Worm (Caenorhabditis elegans) whole organism, early embryonic: ENCODE data around the gene fmo-2.

Experiments used
- aly-1 ChIP-seq: sonication (generic microtip); optimal IDR thresholded peaks from 2 replicates; lab custom pipeline; 2016; ENCODE audit warnings: missing genetic modification characterization, missing compliant biosample characterization
- ama-1 ChIP-seq: fragments of 150-350 bp; optimal IDR thresholded peaks from 2 replicates; lab custom pipeline; 2014
- hnd-1 ChIP-seq: sonication (generic microtip); optimal IDR thresholded peaks from 2 replicates; lab custom pipeline; 2016; ENCODE audit warnings: missing genetic modification characterization, missing compliant biosample characterization

ce11 chrIV:10727734-10728133, 45.4 kb downstream of the fmo-2 start, which contains the start of gene ZC168.2:
- no peak for TF ChIP-seq ama-1 (lab: Kevin White, UChicago)
- no peak for TF ChIP-seq hnd-1 (tag; lab: Kevin White, UChicago)
- TF ChIP-seq aly-1 (tag; lab: Kevin White, UChicago): no peak
